Fruit fly (Drosophila melanogaster) whole organism, adult: ENCODE measurements around the gene CG15239.

Experiments used
- CG11617 ChIP-seq: fragments of 200-800 bp; sonication (Bioruptor generic); optimal IDR thresholded peaks from 2 replicates; lab custom pipeline; 2017; ENCODE audit warnings: mild to moderate bottlenecking, missing biosample characterization, missing genetic modification reagents, missing genetic modification characterization
- CG12768 ChIP-seq: fragments of 200-800 bp; sonication (Bioruptor generic); optimal IDR thresholded peaks from 2 replicates; lab custom pipeline; 2017; ENCODE audit warnings: missing biosample characterization, missing genetic modification characterization, mild to moderate bottlenecking, moderate library complexity, missing genetic modification reagents
- CG14711 ChIP-seq: fragments of 200-800 bp; sonication (Bioruptor generic); optimal IDR thresholded peaks from 2 replicates; lab custom pipeline; 2018; ENCODE audit warnings: missing biosample characterization, mild to moderate bottlenecking, missing genetic modification characterization, moderate library complexity
- CG1620 ChIP-seq: fragments of 200-800 bp; sonication (Bioruptor generic); optimal IDR thresholded peaks from 2 replicates; lab custom pipeline; 2016; ENCODE audit warnings: missing biosample characterization, missing genetic modification characterization
- CG33017 ChIP-seq: fragments of 200-800 bp; sonication (Bioruptor generic); optimal IDR thresholded peaks from 2 replicates; lab custom pipeline; 2018; ENCODE audit warnings: missing biosample characterization, mild to moderate bottlenecking, missing genetic modification characterization, moderate library complexity
- CG5204 ChIP-seq: fragments of 200-800 bp; sonication (Bioruptor generic); optimal IDR thresholded peaks from 2 replicates; lab custom pipeline; 2016; ENCODE audit warnings: missing biosample characterization, missing genetic modification characterization
- CG7045 ChIP-seq: fragments of 200-800 bp; sonication (Bioruptor generic); optimal IDR thresholded peaks from 2 replicates; lab custom pipeline; 2017; ENCODE audit warnings: missing biosample characterization, mild to moderate bottlenecking, missing genetic modification characterization
- CG7101 ChIP-seq: fragments of 200-800 bp; sonication (Bioruptor generic); optimal IDR thresholded peaks from 2 replicates; lab custom pipeline; 2018; ENCODE audit warnings: missing biosample characterization, mild to moderate bottlenecking, missing genetic modification characterization, moderate library complexity
- Clk ChIP-seq: fragments of 200-800 bp; sonication (Bioruptor generic); optimal IDR thresholded peaks from 2 replicates; lab custom pipeline; 2017; ENCODE audit warnings: missing biosample characterization, missing genetic modification characterization
- Crg-1 ChIP-seq: fragments of 200-800 bp; sonication (Bioruptor generic); optimal IDR thresholded peaks from 2 replicates; lab custom pipeline; 2016; ENCODE audit warnings: missing biosample characterization, missing genetic modification characterization
- Hr96 ChIP-seq: fragments of 200-800 bp; sonication (Bioruptor generic); optimal IDR thresholded peaks from 2 replicates; lab custom pipeline; 2016; ENCODE audit warnings: missing biosample characterization, missing genetic modification characterization
- Mnt ChIP-seq: fragments of 200-800 bp; sonication (Bioruptor generic); optimal IDR thresholded peaks from 2 replicates; lab custom pipeline; 2016; ENCODE audit warnings: missing biosample characterization, mild to moderate bottlenecking, missing genetic modification characterization
- bab1 ChIP-seq: fragments of 200-800 bp; sonication (Bioruptor generic); optimal IDR thresholded peaks from 3 replicates; lab custom pipeline; 2019; ENCODE audit warnings: missing biosample characterization, mild to moderate bottlenecking, missing genetic modification characterization, moderate library complexity
- cic ChIP-seq: fragments of 200-800 bp; sonication (Bioruptor generic); optimal IDR thresholded peaks from 2 replicates; lab custom pipeline; 2017; ENCODE audit warnings: missing biosample characterization, mild to moderate bottlenecking, missing genetic modification characterization, moderate library complexity
- cnc ChIP-seq, 2 experiments: fragments of >200 bp; optimal IDR thresholded peaks; 2 replicates each; lab custom pipeline; 2017
- kay ChIP-seq: fragments of 200-800 bp; sonication (Bioruptor generic); peaks from one replicate; lab custom pipeline; 2016; ENCODE audit warnings: missing biosample characterization, missing genetic modification characterization, borderline replicate concordance
- ovo ChIP-seq: fragments of 200-800 bp; sonication (Bioruptor generic); optimal IDR thresholded peaks from 2 replicates; lab custom pipeline; 2016; ENCODE audit warnings: missing biosample characterization, missing genetic modification characterization
- pad ChIP-seq: fragments of 200-800 bp; sonication (Bioruptor generic); optimal IDR thresholded peaks from 3 replicates; lab custom pipeline; 2017; ENCODE audit warnings: missing biosample characterization, missing genetic modification characterization, mild to moderate bottlenecking, moderate library complexity, missing genetic modification reagents
- tj ChIP-seq: fragments of 200-800 bp; sonication (Bioruptor generic); optimal IDR thresholded peaks from 3 replicates; lab custom pipeline; 2017; ENCODE audit warnings: missing biosample characterization, mild to moderate bottlenecking, missing genetic modification characterization, moderate library complexity
- toe ChIP-seq: fragments of 200-800 bp; sonication (Bioruptor generic); optimal IDR thresholded peaks from 2 replicates; lab custom pipeline; 2016; ENCODE audit warnings: missing biosample characterization, missing genetic modification characterization

The CG15239 gene

dm6 chrX:3883904-3884303 lies at the start of gene CG15239:
Gene CG15239 (plus strand): TSS chrX:3884168.
- no peak for TF ChIP-seq CG12768 (GFP tag; lab: Kevin White, UChicago)
- no peak for TF ChIP-seq tj (GFP tag; lab: Kevin White, UChicago)
- TF ChIP-seq cic (GFP tag; lab: Kevin White, UChicago): no peak
- TF ChIP-seq CG7045 (GFP tag; lab: Kevin White, UChicago): no peak
- TF ChIP-seq CG1620 (GFP tag; lab: Kevin White, UChicago): no peak
- no peak for TF ChIP-seq bab1 (GFP tag; lab: Kevin White, UChicago)
- no peak for TF ChIP-seq Clk (GFP tag; lab: Kevin White, UChicago)
- no peak for TF ChIP-seq pad
- no peak for TF ChIP-seq ovo (GFP tag; lab: Kevin White, UChicago)
- no peak for TF ChIP-seq CG7101 (tag; lab: Kevin White, UChicago)
- no peak for TF ChIP-seq CG14711
- TF ChIP-seq Mnt: no peak

- no peak for TF ChIP-seq cnc (optimal IDR thresholded peaks at IDR 0.05; lab: Kevin White, UChicago)
- TF ChIP-seq CG11617: no peak
- TF ChIP-seq pad: peak; percentile 89
- TF ChIP-seq CG12768 (GFP tag; lab: Kevin White, UChicago): no peak
- no peak for TF ChIP-seq Mnt
- TF ChIP-seq CG7101 (tag; lab: Kevin White, UChicago): no peak
Observed at dm6 chrX:3834955-3835763, 48.8 kb upstream of the CG15239 start.

dm6 chrX:3835764-3836342 lies 48.1 kb upstream of the CG15239 start:
- peak; percentile 88 for TF ChIP-seq pad
- TF ChIP-seq toe (GFP tag; lab: Kevin White, UChicago): no peak
- no peak for TF ChIP-seq bab1 (GFP tag; lab: Kevin White, UChicago)

dm6 chrX:3837628-3838027 lies 46.3 kb upstream of the CG15239 start:
- TF ChIP-seq CG1620 (GFP tag; lab: Kevin White, UChicago) (no peak), pad (no peak), CG7045 (GFP tag; lab: Kevin White, UChicago) (no peak), Clk (GFP tag; lab: Kevin White, UChicago) (no peak), kay (GFP tag; lab: Kevin White, UChicago) (no peak), ovo (GFP tag; lab: Kevin White, UChicago) (no peak)

DNA sequence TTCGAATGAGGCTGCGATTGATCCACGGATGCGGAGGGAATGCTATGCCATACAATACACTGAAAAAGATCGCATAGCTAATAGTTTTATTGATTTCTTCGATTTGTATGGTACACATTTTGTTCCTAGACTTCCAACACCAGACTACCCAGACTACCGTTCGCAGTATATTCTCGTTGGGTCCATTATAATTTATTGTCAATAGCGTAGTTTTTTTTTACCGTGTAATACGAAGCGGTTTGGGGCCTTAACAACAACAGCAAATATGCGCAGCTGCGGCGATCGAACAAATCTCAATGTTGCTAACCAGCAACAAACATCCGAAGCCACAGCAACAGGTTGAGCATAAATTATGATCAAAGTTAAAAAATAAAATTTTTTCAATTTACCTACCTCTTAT lies 45.3 kb upstream of the CG15239 start:
- TF ChIP-seq CG1620 (GFP tag; lab: Kevin White, UChicago) (no peak), Clk (GFP tag; lab: Kevin White, UChicago) (no peak), Mnt (no peak), CG7101 (tag; lab: Kevin White, UChicago) (no peak), cic (GFP tag; lab: Kevin White, UChicago) (no peak), Crg-1 (GFP tag; lab: Kevin White, UChicago) (no peak), toe (GFP tag; lab: Kevin White, UChicago) (no peak), CG5204 (GFP tag; lab: Kevin White, UChicago) (no peak), CG11617 (no peak), CG14711 (no peak), CG33017 (tag; lab: Kevin White, UChicago) (no peak), CG7045 (GFP tag; lab: Kevin White, UChicago) (no peak)

DNA sequence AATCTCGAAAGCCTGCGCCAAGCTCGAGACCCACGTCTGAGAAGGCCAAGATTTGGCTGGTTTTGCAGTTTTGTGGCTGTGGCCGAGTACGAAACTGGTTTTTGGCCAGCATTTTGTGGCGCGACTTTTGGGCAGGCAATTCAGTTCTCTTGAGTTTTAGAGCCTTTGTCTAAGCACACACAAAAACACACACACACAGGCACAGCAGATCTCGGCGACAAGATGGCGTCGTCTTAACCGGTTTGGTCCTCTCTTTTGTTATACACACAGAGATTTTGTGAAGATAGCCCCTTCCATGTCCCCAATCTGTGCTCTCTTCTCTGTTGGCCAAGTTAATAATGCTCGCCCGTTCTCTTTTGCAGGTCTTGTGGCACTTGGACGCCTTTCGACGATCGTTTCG lies 43.0 kb upstream of the CG15239 start:
- TF ChIP-seq cnc (optimal IDR thresholded peaks at IDR 0.05; lab: Kevin White, UChicago): no peak
- TF ChIP-seq CG5204 (GFP tag; lab: Kevin White, UChicago): no peak
- TF ChIP-seq ovo (GFP tag; lab: Kevin White, UChicago): no peak
- TF ChIP-seq pad: no peak
- no peak for TF ChIP-seq kay (GFP tag; lab: Kevin White, UChicago)
- no peak for TF ChIP-seq cic (GFP tag; lab: Kevin White, UChicago)
- no peak for TF ChIP-seq Crg-1 (GFP tag; lab: Kevin White, UChicago)
- TF ChIP-seq Hr96 (GFP tag; lab: Kevin White, UChicago): no peak
- TF ChIP-seq CG12768 (GFP tag; lab: Kevin White, UChicago): no peak
- TF ChIP-seq bab1 (GFP tag; lab: Kevin White, UChicago): no peak
- no peak for TF ChIP-seq CG1620 (GFP tag; lab: Kevin White, UChicago)

- TF ChIP-seq CG7045 (GFP tag; lab: Kevin White, UChicago) (no peak), cnc (optimal IDR thresholded peaks at IDR 0.05; lab: Kevin White, UChicago) (no peak), CG12768 (GFP tag; lab: Kevin White, UChicago) (no peak), kay (GFP tag; lab: Kevin White, UChicago) (no peak), CG14711 (no peak), tj (GFP tag; lab: Kevin White, UChicago) (no peak), cic (GFP tag; lab: Kevin White, UChicago) (no peak), Hr96 (GFP tag; lab: Kevin White, UChicago) (no peak), Mnt (no peak), Clk (GFP tag; lab: Kevin White, UChicago) (no peak), bab1 (GFP tag; lab: Kevin White, UChicago) (no peak), CG11617 (no peak), pad (no peak), ovo (GFP tag; lab: Kevin White, UChicago) (no peak)
Observed at dm6 chrX:3842898-3843297, 41.1 kb upstream of the CG15239 start.
